Fruit fly (Drosophila melanogaster): ENCODE results near the gene Flo2.

Flo2 gene

dm6 chrX:14893872-14894271 lies 54.7 kb downstream of the Flo2 start:
- no peak for TF ChIP-seq CG11617 (GFP tag; optimal IDR thresholded peaks at IDR 0.05)
- TF ChIP-seq ovo (GFP tag; optimal IDR thresholded peaks at IDR 0.05): no peak
- TF ChIP-seq Crg-1 (GFP tag; optimal IDR thresholded peaks at IDR 0.05): no peak
- no peak for TF ChIP-seq Clk (GFP tag; optimal IDR thresholded peaks at IDR 0.05)
- no peak for TF ChIP-seq CG5204 (GFP tag; optimal IDR thresholded peaks at IDR 0.05)
- TF ChIP-seq Mnt (GFP tag; optimal IDR thresholded peaks at IDR 0.05): no peak
- no peak for TF ChIP-seq cic (GFP tag; optimal IDR thresholded peaks at IDR 0.05)

- no peak for TF ChIP-seq CG33017 (tag; optimal IDR thresholded peaks at IDR 0.05)
- no peak for TF ChIP-seq bab1 (GFP tag; optimal IDR thresholded peaks at IDR 0.05)
- TF ChIP-seq toe (GFP tag; optimal IDR thresholded peaks at IDR 0.05): no peak
- no peak for TF ChIP-seq CG11617 (GFP tag; optimal IDR thresholded peaks at IDR 0.05)
Measured at dm6 chrX:14896310-14896709, 57.1 kb downstream of the Flo2 start.

dm6 chrX:14896791-14897190 lies 57.6 kb downstream of the Flo2 start, which contains the start of gene CG9514:
Gene CG9514, minus strand, starts transcription at chrX:14896891.
- TF ChIP-seq toe (GFP tag; optimal IDR thresholded peaks at IDR 0.05) (no peak), cic (GFP tag; optimal IDR thresholded peaks at IDR 0.05) (no peak), ovo (GFP tag; optimal IDR thresholded peaks at IDR 0.05) (no peak), CG14711 (tag; optimal IDR thresholded peaks at IDR 0.05) (no peak), CG7101 (tag; optimal IDR thresholded peaks at IDR 0.05) (no peak), CG11617 (GFP tag; optimal IDR thresholded peaks at IDR 0.05) (no peak), CG5204 (GFP tag; optimal IDR thresholded peaks at IDR 0.05) (no peak), Hr96 (GFP tag; optimal IDR thresholded peaks at IDR 0.05) (no peak), pad (GFP tag; optimal IDR thresholded peaks at IDR 0.05) (no peak), CG12768 (GFP tag; optimal IDR thresholded peaks at IDR 0.05) (no peak), CG7045 (GFP tag; optimal IDR thresholded peaks at IDR 0.05) (no peak), Clk (GFP tag; optimal IDR thresholded peaks at IDR 0.05) (no peak), bab1 (GFP tag; optimal IDR thresholded peaks at IDR 0.05) (no peak), Mnt (GFP tag; optimal IDR thresholded peaks at IDR 0.05) (no peak), kay (GFP tag; ENCODE audit: borderline replicate concordance) (no peak), CG1620 (GFP tag; optimal IDR thresholded peaks at IDR 0.05) (no peak), CG33017 (tag; optimal IDR thresholded peaks at IDR 0.05) (no peak), Crg-1 (GFP tag; optimal IDR thresholded peaks at IDR 0.05) (no peak), tj (GFP tag; optimal IDR thresholded peaks at IDR 0.05) (no peak)

- TF ChIP-seq CG11617 (GFP tag; optimal IDR thresholded peaks at IDR 0.05) (no peak), CG7101 (tag; optimal IDR thresholded peaks at IDR 0.05) (no peak), ovo (GFP tag; optimal IDR thresholded peaks at IDR 0.05) (no peak), cic (GFP tag; optimal IDR thresholded peaks at IDR 0.05) (no peak), cnc (optimal IDR thresholded peaks at IDR 0.05) (no peak), kay (GFP tag; ENCODE audit: borderline replicate concordance) (no peak)
Measured at dm6 chrX:14897592-14897991, 58.4 kb downstream of the Flo2 start.

- TF ChIP-seq cnc (optimal IDR thresholded peaks at IDR 0.05): no peak
- no peak for TF ChIP-seq pad (GFP tag; optimal IDR thresholded peaks at IDR 0.05)
- TF ChIP-seq CG7045 (GFP tag; optimal IDR thresholded peaks at IDR 0.05): no peak
- TF ChIP-seq CG33017 (tag; optimal IDR thresholded peaks at IDR 0.05): no peak
- no peak for TF ChIP-seq toe (GFP tag; optimal IDR thresholded peaks at IDR 0.05)
- TF ChIP-seq bab1 (GFP tag; optimal IDR thresholded peaks at IDR 0.05): no peak
- TF ChIP-seq Hr96 (GFP tag; optimal IDR thresholded peaks at IDR 0.05): peak; percentile 25
- no peak for TF ChIP-seq CG11617 (GFP tag; optimal IDR thresholded peaks at IDR 0.05)
- TF ChIP-seq cic (GFP tag; optimal IDR thresholded peaks at IDR 0.05): no peak
- no peak for TF ChIP-seq CG7101 (tag; optimal IDR thresholded peaks at IDR 0.05)
- no peak for TF ChIP-seq CG12768 (GFP tag; optimal IDR thresholded peaks at IDR 0.05)
- peak; percentile 1 for TF ChIP-seq Mnt (GFP tag; optimal IDR thresholded peaks at IDR 0.05)
- no peak for TF ChIP-seq CG1620 (GFP tag; optimal IDR thresholded peaks at IDR 0.05)
- TF ChIP-seq tj (GFP tag; optimal IDR thresholded peaks at IDR 0.05): no peak
- TF ChIP-seq Clk (GFP tag; optimal IDR thresholded peaks at IDR 0.05): no peak
- TF ChIP-seq CG5204 (GFP tag; optimal IDR thresholded peaks at IDR 0.05): no peak
- TF ChIP-seq kay (GFP tag; ENCODE audit: borderline replicate concordance): peak; percentile 1
- TF ChIP-seq ovo (GFP tag; optimal IDR thresholded peaks at IDR 0.05): peak; percentile 11
- no peak for TF ChIP-seq Crg-1 (GFP tag; optimal IDR thresholded peaks at IDR 0.05)
- no peak for TF ChIP-seq CG14711 (tag; optimal IDR thresholded peaks at IDR 0.05)
Measured at dm6 chrX:14905499-14906044, 66.4 kb downstream of the Flo2 start, which contains the start of gene CG9512. Gene CG9512, minus strand, starts transcription at chrX:14905549.

dm6 chrX:14909051-14909450 lies 69.9 kb downstream of the Flo2 start:
- TF ChIP-seq Clk (GFP tag; optimal IDR thresholded peaks at IDR 0.05) (no peak), ovo (GFP tag; optimal IDR thresholded peaks at IDR 0.05) (no peak), Mnt (GFP tag; optimal IDR thresholded peaks at IDR 0.05) (peak; percentile 1), Hr96 (GFP tag; optimal IDR thresholded peaks at IDR 0.05) (no peak), CG5204 (GFP tag; optimal IDR thresholded peaks at IDR 0.05) (peak; percentile 21), CG7101 (tag; optimal IDR thresholded peaks at IDR 0.05) (peak; percentile 56), CG14711 (tag; optimal IDR thresholded peaks at IDR 0.05) (peak; percentile 15), CG33017 (tag; optimal IDR thresholded peaks at IDR 0.05) (peak; percentile 47), kay (GFP tag; ENCODE audit: borderline replicate concordance) (peak; percentile 5)

All from whole organism, adult.